Worm (Caenorhabditis elegans): ENCODE results near the gene ZK1067.3.
A peak's percentile ranks its signal among the peaks of the same experiment; 100 is the strongest.

Gene ZK1067.3

DNA sequence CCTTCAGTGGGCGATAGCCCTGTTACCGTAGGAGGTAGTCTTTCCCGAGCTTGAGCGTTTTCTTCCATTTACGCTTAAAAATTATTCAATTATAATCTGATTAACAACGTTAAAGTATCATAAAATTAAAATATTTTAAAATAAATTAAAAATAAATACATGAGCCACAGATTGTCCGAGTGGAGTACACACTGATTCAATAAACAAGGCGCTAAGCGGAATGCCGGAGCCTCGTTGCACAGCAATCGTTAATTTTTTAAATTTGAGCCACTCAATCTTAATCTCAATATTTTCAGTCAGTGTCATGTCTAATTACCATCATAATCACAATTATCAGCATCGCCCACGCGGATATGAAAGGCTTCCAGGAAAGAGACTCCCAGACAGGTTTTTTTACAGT lies 46.0 kb upstream of the ZK1067.3 start, which contains the start of the genes sec-5 and pir-1 (continued):
- TF ChIP-seq fos-1 (tag; optimal IDR thresholded peaks at IDR 0.05) (no peak), elt-3 (tag; optimal IDR thresholded peaks at IDR 0.05) (peak in 1 of 6 experiments; percentile 57), irx-1 (tag; optimal IDR thresholded peaks at IDR 0.05) (peak; percentile 41), nhr-77 (tag; optimal IDR thresholded peaks at IDR 0.05) (no peak), isw-1 (GFP tag; IDR thresholded peaks at IDR 0.05) (peak; percentile 28), snu-23 (GFP tag; optimal IDR thresholded peaks at IDR 0.05) (peak; percentile 56), nhr-90 (tag; optimal IDR thresholded peaks at IDR 0.05; ENCODE audit: poor library complexity) (peak; percentile 48), mep-1 (tag; optimal IDR thresholded peaks at IDR 0.05) (peak; percentile 71), aly-2 (tag; optimal IDR thresholded peaks at IDR 0.05) (no peak)

DNA sequence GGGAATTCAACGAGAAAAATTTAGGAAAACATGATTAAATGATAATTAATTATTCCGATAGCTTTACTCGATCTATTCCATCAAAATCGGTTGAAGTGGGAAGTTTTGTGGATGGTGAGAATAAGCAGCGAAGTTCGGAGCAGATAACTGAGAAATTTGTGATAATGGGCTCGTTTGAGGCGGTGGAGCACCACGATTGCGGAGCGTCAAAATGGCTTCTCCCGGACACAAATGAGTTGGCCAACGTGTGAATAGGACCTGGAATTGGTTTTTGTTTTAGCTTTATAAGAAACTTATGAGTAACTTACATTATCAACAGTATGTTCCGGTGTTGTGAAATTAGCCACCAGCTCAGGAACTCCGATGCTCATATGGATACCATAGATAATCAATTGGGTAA lies 44.3 kb upstream of the ZK1067.3 start:
- no peak for TF ChIP-seq nhr-20 (tag; optimal IDR thresholded peaks at IDR 0.05)
- no peak for TF ChIP-seq nhr-77 (tag; optimal IDR thresholded peaks at IDR 0.05)
- TF ChIP-seq mep-1 (tag; optimal IDR thresholded peaks at IDR 0.05), result no peak
- no peak for TF ChIP-seq irx-1 (tag; optimal IDR thresholded peaks at IDR 0.05)
- TF ChIP-seq sptf-1 (tag; optimal IDR thresholded peaks at IDR 0.05), result no peak
- TF ChIP-seq C34B4.2 (tag; optimal IDR thresholded peaks at IDR 0.05), result no peak
- no peak for TF ChIP-seq lsy-2 (tag; optimal IDR thresholded peaks at IDR 0.05)
- no peak for TF ChIP-seq snu-23 (GFP tag; optimal IDR thresholded peaks at IDR 0.05)
- no peak for TF ChIP-seq nhr-28 (tag; optimal IDR thresholded peaks at IDR 0.05)
- no peak for TF ChIP-seq nhr-11 (tag; optimal IDR thresholded peaks at IDR 0.05)
- TF ChIP-seq vab-15 (tag; optimal IDR thresholded peaks at IDR 0.05), result no peak
- TF ChIP-seq ztf-4 (tag; optimal IDR thresholded peaks at IDR 0.05), result no peak
- no peak for TF ChIP-seq swsn-7 (tag; optimal IDR thresholded peaks at IDR 0.05)
- TF ChIP-seq ceh-88 (GFP tag; IDR thresholded peaks at IDR 0.05), result no peak
- no peak for TF ChIP-seq zip-4 (GFP tag; optimal IDR thresholded peaks at IDR 0.05)

DNA sequence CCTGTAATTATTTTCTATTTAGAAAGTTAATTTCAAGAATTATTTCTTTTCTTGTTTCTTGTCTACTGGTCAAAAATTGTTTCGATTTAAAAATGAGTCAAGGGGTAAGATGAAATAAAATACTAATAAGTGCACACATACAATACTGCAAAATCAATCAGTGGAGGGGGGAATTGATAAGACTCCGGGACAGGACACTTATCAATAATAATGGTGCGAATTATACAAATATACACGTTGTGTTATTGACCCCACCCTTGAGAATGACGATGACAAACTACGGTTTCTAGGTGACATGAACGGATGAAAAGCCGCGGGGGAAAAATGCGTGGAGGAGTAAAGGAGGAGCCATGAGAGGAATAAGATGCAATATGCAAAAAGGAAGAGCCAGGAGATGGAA lies 41.9 kb upstream of the ZK1067.3 start:
- TF ChIP-seq unc-98 (GFP tag; IDR thresholded peaks at IDR 0.05), result no peak
- peak; percentile 2 for TF ChIP-seq elt-2 (tag; optimal IDR thresholded peaks at IDR 0.05)
- no peak for TF ChIP-seq isw-1 (GFP tag; IDR thresholded peaks at IDR 0.05)
- no peak for TF ChIP-seq unc-62 (GFP tag; optimal IDR thresholded peaks at IDR 0.05)
- no peak for TF ChIP-seq fkh-10 (GFP tag; optimal IDR thresholded peaks at IDR 0.05)

ce11 chrII:9185915-9186314 lies 37.2 kb upstream of the ZK1067.3 start:
- TF ChIP-seq C16A3.4 (tag; optimal IDR thresholded peaks at IDR 0.05), result no peak
- TF ChIP-seq ama-1 (optimal IDR thresholded peaks at IDR 0.05), result no peak
- TF ChIP-seq nhr-237 (tag; optimal IDR thresholded peaks at IDR 0.05), result no peak
- no peak for TF ChIP-seq xbp-1 (tag; optimal IDR thresholded peaks at IDR 0.05)
- no peak for TF ChIP-seq hlh-4 (tag; optimal IDR thresholded peaks at IDR 0.05)
- TF ChIP-seq nhr-12 (tag; optimal IDR thresholded peaks at IDR 0.05), result no peak
- TF ChIP-seq mab-9 (GFP tag; IDR thresholded peaks at IDR 0.05), result no peak
- no peak for TF ChIP-seq isw-1 (GFP tag; IDR thresholded peaks at IDR 0.05)
- TF ChIP-seq swsn-7 (tag; optimal IDR thresholded peaks at IDR 0.05), result no peak
- no peak for TF ChIP-seq nhr-76 (tag; optimal IDR thresholded peaks at IDR 0.05)
- TF ChIP-seq nhr-85 (tag), result no peak
- no peak for TF ChIP-seq nhr-47 (tag; optimal IDR thresholded peaks at IDR 0.05)
- TF ChIP-seq skn-1 (tag; optimal IDR thresholded peaks at IDR 0.05), result no peak

ce11 chrII:9188380-9188779 lies 34.7 kb upstream of the ZK1067.3 start, which contains the start of gene sym-2:
TSS of gene sym-2 (minus strand) at chrII:9188480.
- TF ChIP-seq grh-1 (GFP tag; IDR thresholded peaks at IDR 0.05) (0 out of 2 replicates have a peak, but pooled peaks have one; percentile 22), blmp-1 (tag; optimal IDR thresholded peaks at IDR 0.05) (peak; percentile 25), elt-2 (tag; optimal IDR thresholded peaks at IDR 0.05) (no peak)

Measured in whole organism, L1 larva.